Worm (Caenorhabditis elegans): ENCODE measurements around the gene irk-1.

DNA sequence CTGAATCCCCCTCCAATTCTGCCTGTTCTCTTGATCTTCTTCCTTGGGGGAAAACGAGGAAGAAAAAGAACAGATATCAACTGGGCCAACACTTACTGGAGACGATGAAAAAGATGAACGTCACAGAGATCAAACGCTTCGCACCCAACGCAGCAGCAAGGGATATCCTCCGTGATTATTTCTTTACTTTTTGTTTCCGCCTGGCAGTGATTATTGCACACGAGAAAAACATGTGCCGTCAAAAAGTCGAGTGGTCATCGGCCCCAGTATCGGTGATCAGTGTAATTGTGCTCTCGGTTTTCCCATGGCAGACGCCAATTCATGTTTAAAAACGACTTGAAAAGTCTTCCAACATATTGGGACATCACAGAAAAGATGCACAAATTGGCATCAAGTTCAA, 32.4 kb downstream of the irk-1 start:
- TF ChIP-seq nhr-11 (tag; optimal IDR thresholded peaks at IDR 0.05) (no peak), pqm-1 (tag; optimal IDR thresholded peaks at IDR 0.05) (no peak), pha-4 (tag; optimal IDR thresholded peaks at IDR 0.05) (no peak), sox-4 (tag; optimal IDR thresholded peaks at IDR 0.05) (no peak), ceh-31 (tag; optimal IDR thresholded peaks at IDR 0.05) (no peak), dve-1 (tag; optimal IDR thresholded peaks at IDR 0.05) (no peak), lim-6 (tag; optimal IDR thresholded peaks at IDR 0.05) (no peak), ama-1 (optimal IDR thresholded peaks at IDR 0.05) (no peak), nfya-1 (tag; optimal IDR thresholded peaks at IDR 0.05) (no peak), elt-2 (tag; optimal IDR thresholded peaks at IDR 0.05) (no peak), pat-9 (tag; optimal IDR thresholded peaks at IDR 0.05) (no peak), odd-2 (tag; optimal IDR thresholded peaks at IDR 0.05) (no peak), syd-9 (tag; optimal IDR thresholded peaks at IDR 0.05) (no peak), ceh-30 (tag; optimal IDR thresholded peaks at IDR 0.05) (no peak)

All from whole organism, late embryonic.